Fruit fly (Drosophila melanogaster): ENCODE measurements around the gene hwt.

DNA sequence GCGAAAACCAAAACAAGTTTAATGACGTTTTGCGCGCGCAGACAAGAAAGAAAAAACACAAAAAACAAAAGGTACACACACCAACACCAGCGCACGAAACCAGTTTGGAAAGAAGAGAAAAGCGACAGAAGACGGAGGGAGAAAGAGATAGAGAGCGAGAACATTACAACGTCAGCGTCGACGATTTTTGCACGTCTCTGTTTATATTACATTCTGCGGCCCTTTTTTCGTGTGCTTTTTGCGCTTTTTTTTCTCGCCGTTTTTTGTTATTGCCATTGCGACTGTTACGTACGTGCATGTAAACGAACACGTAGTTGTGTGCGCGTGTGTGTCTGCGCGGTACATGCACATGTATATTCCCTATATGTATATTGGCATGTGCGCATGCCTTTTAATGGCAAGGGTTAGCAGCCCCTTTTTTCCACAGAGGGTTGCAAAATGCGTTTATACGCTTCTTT is 11.8 kb upstream of the hwt start:
- no peak for TF ChIP-seq h (optimal IDR thresholded peaks at IDR 0.05)
- TF ChIP-seq ttk (optimal IDR thresholded peaks at IDR 0.05), result no peak
- TF ChIP-seq Myc (optimal IDR thresholded peaks at IDR 0.05), result no peak
- TF ChIP-seq psq (optimal IDR thresholded peaks at IDR 0.05), result no peak
